Fruit fly (Drosophila melanogaster) whole organism, wandering third instar larva: ENCODE data around the gene CG15385.

Source experiments
- Abd-B ChIP-seq: fragments of >200 bp; optimal IDR thresholded peaks from 2 replicates; lab custom pipeline; 2017; ENCODE audit warnings: missing biosample characterization, missing genetic modification characterization
- CG32264 ChIP-seq: fragments of 200-800 bp; sonication (Bioruptor generic); optimal IDR thresholded peaks from 2 replicates; lab custom pipeline; 2016; ENCODE audit warnings: missing biosample characterization, missing genetic modification characterization
- CG9705 ChIP-seq: fragments of 200-800 bp; sonication (Bioruptor generic); optimal IDR thresholded peaks from 2 replicates; lab custom pipeline; 2018; ENCODE audit warnings: missing biosample characterization, mild to moderate bottlenecking, missing genetic modification characterization
- CrebA ChIP-seq: fragments of 200-800 bp; sonication (Bioruptor generic); optimal IDR thresholded peaks from 2 replicates; lab custom pipeline; 2016; ENCODE audit warnings: missing biosample characterization, mild to moderate bottlenecking, missing genetic modification characterization, borderline replicate concordance
- Dfd ChIP-seq: fragments of >200 bp; optimal IDR thresholded peaks from 2 replicates; lab custom pipeline; 2017; ENCODE audit warnings: missing biosample characterization, missing genetic modification characterization
- Dif ChIP-seq: fragments of 200-275, 200-300 bp; sonication (Bioruptor generic); optimal IDR thresholded peaks from 2 replicates; lab custom pipeline; 2018; ENCODE audit warnings: missing biosample characterization, missing genetic modification characterization; ENCODE audit not compliant: partially characterized antibody
- GATAd ChIP-seq: sonication (Bioruptor generic); optimal IDR thresholded peaks from 2 replicates; lab custom pipeline; 2016; ENCODE audit warnings: missing biosample characterization, missing genetic modification characterization
- HLH106 ChIP-seq: fragments of 200-800 bp; optimal IDR thresholded peaks from 3 replicates; lab custom pipeline; 2019; ENCODE audit warnings: missing biosample characterization, mild to moderate bottlenecking, missing genetic modification characterization, moderate library complexity
- Hnf4 ChIP-seq: fragments of 200-800 bp; sonication (Bioruptor generic); optimal IDR thresholded peaks from 2 replicates; lab custom pipeline; 2016; ENCODE audit warnings: missing biosample characterization, mild to moderate bottlenecking, missing genetic modification characterization
- Hr78 ChIP-seq: fragments of >200 bp; optimal IDR thresholded peaks from 2 replicates; lab custom pipeline; 2017; ENCODE audit warnings: missing biosample characterization, missing genetic modification characterization
- Hr83 ChIP-seq: fragments of 200-300 bp; sonication (Bioruptor generic); optimal IDR thresholded peaks from 2 replicates; lab custom pipeline; 2016; ENCODE audit warnings: missing biosample characterization, mild to moderate bottlenecking, missing genetic modification characterization, moderate library complexity; ENCODE audit not compliant: poor library complexity, severe bottlenecking
- Jra ChIP-seq: sonication (Bioruptor generic); optimal IDR thresholded peaks from 2 replicates; lab custom pipeline; 2016; ENCODE audit warnings: missing biosample characterization, missing genetic modification characterization
- Mio ChIP-seq: sonication (Bioruptor generic); optimal IDR thresholded peaks from 2 replicates; lab custom pipeline; 2016; ENCODE audit warnings: missing biosample characterization, missing genetic modification characterization
- Myc ChIP-seq: fragments of >200 bp; optimal IDR thresholded peaks from 2 replicates; lab custom pipeline; 2017
- N ChIP-seq: fragments of >200 bp; optimal IDR thresholded peaks from 2 replicates; lab custom pipeline; 2018; ENCODE audit warnings: missing biosample characterization, missing external identifiers, missing genetic modification characterization
- OdsH ChIP-seq: fragments of 200-800 bp; sonication (Bioruptor generic); optimal IDR thresholded peaks from 2 replicates; lab custom pipeline; 2016; ENCODE audit warnings: missing biosample characterization, mild to moderate bottlenecking, missing genetic modification characterization
- Rel ChIP-seq, 2 experiments: fragments of 200-800 bp; sonication (Bioruptor generic) in 1 of 2; optimal IDR thresholded peaks; 2 replicates in 1 of 2; 3 replicates in 1 of 2; lab custom pipeline; 2016 to 2019; ENCODE audit warnings: mild to moderate bottlenecking in 2 of 2, missing biosample characterization in 2 of 2, missing genetic modification characterization in 2 of 2, moderate library complexity in 1 of 2
- Sp1 ChIP-seq: fragments of 200-800 bp; sonication (Bioruptor generic); optimal IDR thresholded peaks from 3 replicates; lab custom pipeline; 2019; ENCODE audit warnings: missing biosample characterization, mild to moderate bottlenecking, missing genetic modification characterization, moderate library complexity
- Vsx2 ChIP-seq: fragments of 200-300, 225-300 bp; sonication (Bioruptor generic); optimal IDR thresholded peaks from 2 replicates; lab custom pipeline; 2018; ENCODE audit warnings: missing biosample characterization, missing genetic modification characterization; ENCODE audit not compliant: partially characterized antibody
- br ChIP-seq: fragments of 200-800 bp; sonication (Bioruptor generic); optimal IDR thresholded peaks from 2 replicates; lab custom pipeline; 2016; ENCODE audit warnings: missing biosample characterization, missing genetic modification characterization
- brk ChIP-seq: fragments of 200-800 bp; sonication (Bioruptor generic); optimal IDR thresholded peaks from 2 replicates; lab custom pipeline; 2016; ENCODE audit warnings: missing biosample characterization, mild to moderate bottlenecking, missing genetic modification characterization
- dl ChIP-seq, 2 experiments: fragments of 175-275, 200-275 bp in 1 of 2; fragments of 200-275 bp in 1 of 2; sonication (Bioruptor generic); optimal IDR thresholded peaks; lab custom pipeline; 2018; ENCODE audit warnings: mild to moderate bottlenecking in 2 of 2, missing biosample characterization in 2 of 2, missing genetic modification characterization in 2 of 2, moderate library complexity in 2 of 2; ENCODE audit not compliant: partially characterized antibody in 2 of 2, insufficient read depth in 1 of 2
- dmrt93B ChIP-seq: fragments of 200-800 bp; sonication (Bioruptor generic); optimal IDR thresholded peaks from 2 replicates; lab custom pipeline; 2018; ENCODE audit warnings: missing biosample characterization, mild to moderate bottlenecking, missing genetic modification characterization
- dsf ChIP-seq: sonication (Bioruptor generic); optimal IDR thresholded peaks from 2 replicates; lab custom pipeline; 2016; ENCODE audit warnings: missing biosample characterization, missing genetic modification characterization, borderline replicate concordance
- ey ChIP-seq: fragments of 200-800 bp; sonication (Bioruptor generic); optimal IDR thresholded peaks from 2 replicates; lab custom pipeline; 2016; ENCODE audit warnings: missing biosample characterization, missing genetic modification characterization
- foxo ChIP-seq, 2 experiments: fragments of 200-800 bp; sonication (Bioruptor generic); optimal IDR thresholded peaks; 2 replicates in 1 of 2; 3 replicates in 1 of 2; lab custom pipeline; 2016 to 2017; ENCODE audit warnings: missing biosample characterization in 2 of 2, missing genetic modification characterization in 2 of 2
- fru ChIP-seq: fragments of 200-800 bp; sonication (Bioruptor generic); optimal IDR thresholded peaks from 3 replicates; lab custom pipeline; 2016; ENCODE audit warnings: missing biosample characterization, mild to moderate bottlenecking, missing genetic modification characterization
- h ChIP-seq: fragments of 200-800 bp; sonication (Bioruptor generic); optimal IDR thresholded peaks from 3 replicates; lab custom pipeline; 2016; ENCODE audit warnings: missing biosample characterization, mild to moderate bottlenecking, missing genetic modification characterization
- jim ChIP-seq: fragments of 175-275, 200-325 bp; sonication (Bioruptor generic); optimal IDR thresholded peaks from 2 replicates; lab custom pipeline; 2016; ENCODE audit warnings: missing biosample characterization, mild to moderate bottlenecking, missing genetic modification characterization
- lola ChIP-seq: fragments of >200 bp; optimal IDR thresholded peaks from 2 replicates; lab custom pipeline; 2017; ENCODE audit warnings: missing biosample characterization, missing genetic modification characterization
- pan ChIP-seq: fragments of >200 bp; optimal IDR thresholded peaks from 2 replicates; lab custom pipeline; 2017
- psq ChIP-seq: fragments of 200-800 bp; sonication (Bioruptor generic); optimal IDR thresholded peaks from 3 replicates; lab custom pipeline; 2017; ENCODE audit warnings: missing biosample characterization, mild to moderate bottlenecking, missing genetic modification characterization, moderate library complexity
- rgr ChIP-seq: fragments of 200-800 bp; sonication (Bioruptor generic); optimal IDR thresholded peaks from 3 replicates; lab custom pipeline; 2016; ENCODE audit warnings: missing biosample characterization, mild to moderate bottlenecking, missing genetic modification characterization
- sage ChIP-seq: fragments of 200-800 bp; sonication (Bioruptor generic); optimal IDR thresholded peaks from 2 replicates; lab custom pipeline; 2016; ENCODE audit warnings: missing biosample characterization, mild to moderate bottlenecking, missing genetic modification characterization
- sv ChIP-seq: fragments of 200-800 bp; sonication (Bioruptor generic); optimal IDR thresholded peaks from 3 replicates; lab custom pipeline; 2016; ENCODE audit warnings: missing biosample characterization, missing genetic modification characterization
- tai ChIP-seq: sonication (Bioruptor generic); optimal IDR thresholded peaks from 2 replicates; lab custom pipeline; 2016; ENCODE audit warnings: missing biosample characterization, missing genetic modification characterization
- usp ChIP-seq: fragments of >200 bp; optimal IDR thresholded peaks from 2 replicates; lab custom pipeline; 2017; ENCODE audit warnings: missing biosample characterization, missing genetic modification characterization
- woc ChIP-seq: sonication (Bioruptor generic); optimal IDR thresholded peaks from 2 replicates; lab custom pipeline; 2016; ENCODE audit warnings: missing biosample characterization, mild to moderate bottlenecking, missing genetic modification characterization

Gene CG15385

dm6 chr2L:2209002-2209401, 3.4 kb downstream of the CG15385 start, which contains the start of gene CG33124:
TSS of gene CG33124 (minus strand) at chr2L:2209102.
- TF ChIP-seq Dfd (no peak), Hnf4 (GFP tag; lab: Kevin White, UChicago) (no peak), GATAd (GFP tag; lab: Kevin White, UChicago) (no peak)

- no peak for TF ChIP-seq Mio
- no peak for TF ChIP-seq br (GFP tag; lab: Kevin White, UChicago)
- TF ChIP-seq dl (GFP tag; optimal IDR thresholded peaks at IDR 0.05; lab: Kevin White, UChicago; ENCODE audit: insufficient read depth in 1 of 2, partially characterized antibody in 2 of 2): no peak
- no peak for TF ChIP-seq OdsH (GFP tag; lab: Kevin White, UChicago)
- no peak for TF ChIP-seq dmrt93B (GFP tag; lab: Kevin White, UChicago)
- no peak for TF ChIP-seq N (GFP tag; lab: Kevin White, UChicago)
- TF ChIP-seq fru (GFP tag; lab: Kevin White, UChicago): no peak
- no peak for TF ChIP-seq ey (GFP tag; lab: Kevin White, UChicago)
- TF ChIP-seq Rel (GFP tag; optimal IDR thresholded peaks at IDR 0.05; lab: Kevin White, UChicago): no peak
- no peak for TF ChIP-seq Rel (tag; optimal IDR thresholded peaks at IDR 0.05; lab: Kevin White, UChicago)
Measured at dm6 chr2L:2206066-2206465, 6.3 kb downstream of the CG15385 start, which contains the start of gene CG31668. TSS of gene CG31668 (minus strand) at chr2L:2206166.

dm6 chr2L:2202853-2203717, 9.3 kb downstream of the CG15385 start:
- TF ChIP-seq lola (no peak), brk (GFP tag; lab: Kevin White, UChicago) (no peak), rgr (GFP tag; lab: Kevin White, UChicago) (peak; percentile 66), Jra (GFP tag; lab: Kevin White, UChicago) (peak; percentile 64), Vsx2 (GFP tag; lab: Kevin White, UChicago) (peak; percentile 77), fru (GFP tag; lab: Kevin White, UChicago) (peak; percentile 91), h (GFP tag; lab: Kevin White, UChicago) (peak; percentile 78), foxo (GFP tag; optimal IDR thresholded peaks at IDR 0.05; lab: Kevin White, UChicago) (peak in 1 of 2 experiments; percentile 44), GATAd (GFP tag; lab: Kevin White, UChicago) (no peak), sv (GFP tag; lab: Kevin White, UChicago) (no peak), OdsH (GFP tag; lab: Kevin White, UChicago) (no peak), N (GFP tag; lab: Kevin White, UChicago) (no peak), jim (peak; percentile 66), dmrt93B (GFP tag; lab: Kevin White, UChicago) (no peak), br (GFP tag; lab: Kevin White, UChicago) (peak; percentile 46), ey (GFP tag; lab: Kevin White, UChicago) (peak; percentile 27), tai (peak; percentile 92), pan (lab: Kevin White, UChicago) (no peak), Hr83 (peak; percentile 78), CG32264 (no peak), psq (peak; percentile 97), Dif (GFP tag; lab: Kevin White, UChicago) (peak; percentile 93), CG9705 (GFP tag; lab: Kevin White, UChicago) (no peak), Sp1 (GFP tag; lab: Kevin White, UChicago) (peak; percentile 26), Hr78 (no peak), sage (GFP tag; lab: Kevin White, UChicago) (peak; percentile 60), HLH106 (peak; percentile 10), usp (GFP tag; lab: Kevin White, UChicago) (no peak), dl (GFP tag; optimal IDR thresholded peaks at IDR 0.05; lab: Kevin White, UChicago; ENCODE audit: insufficient read depth in 1 of 2, partially characterized antibody in 2 of 2) (peak; percentile 68 to 85), Abd-B (no peak), CrebA (GFP tag; lab: Kevin White, UChicago) (peak; percentile 50), Rel (GFP tag; optimal IDR thresholded peaks at IDR 0.05; lab: Kevin White, UChicago) (peak; percentile 42), Rel (tag; optimal IDR thresholded peaks at IDR 0.05; lab: Kevin White, UChicago) (peak; percentile 95), Hnf4 (GFP tag; lab: Kevin White, UChicago) (peak; percentile 37), Mio (no peak), woc (GFP tag; lab: Kevin White, UChicago) (no peak), Dfd (no peak), dsf (no peak), Myc (no peak)
